Fruit fly (Drosophila melanogaster): ENCODE data around the gene PpD3.

PpD3 gene

dm6 chr3R:9725121-9725956 is 22.3 kb upstream of the PpD3 start, which contains the start of gene hyd (continued):
- TF ChIP-seq Ravus (GFP tag; IDR thresholded peaks at IDR 0.05), result no peak
- TF ChIP-seq tup (GFP tag; optimal IDR thresholded peaks at IDR 0.05), result no peak
- no peak for TF ChIP-seq CG4707 (GFP tag; optimal IDR thresholded peaks at IDR 0.05)
- peak; percentile 15 for TF ChIP-seq dm (GFP tag; optimal IDR thresholded peaks at IDR 0.05)
- peak; percentile 77 for TF ChIP-seq Med (GFP tag)
- peak; percentile 87 for TF ChIP-seq CG13287 (GFP tag; IDR thresholded peaks at IDR 0.05; ENCODE audit: partially characterized antibody)
- peak; percentile 2 for TF ChIP-seq CG4424 (GFP tag; optimal IDR thresholded peaks at IDR 0.05)
- TF ChIP-seq Usf (GFP tag; optimal IDR thresholded peaks at IDR 0.05), result no peak
- peak; percentile 73 for TF ChIP-seq ato (GFP tag; IDR thresholded peaks at IDR 0.05; ENCODE audit: partially characterized antibody)
- TF ChIP-seq CG5953 (GFP tag; IDR thresholded peaks at IDR 0.05), result no peak
- no peak for TF ChIP-seq gsb (GFP tag; IDR thresholded peaks at IDR 0.05)
- TF ChIP-seq CHES-1-like (GFP tag; optimal IDR thresholded peaks at IDR 0.05), result no peak
- TF ChIP-seq CG13775 (GFP tag; optimal IDR thresholded peaks at IDR 0.05), result no peak
- no peak for TF ChIP-seq CG18262 (tag; optimal IDR thresholded peaks at IDR 0.05)
- no peak for TF ChIP-seq slou (GFP tag; optimal IDR thresholded peaks at IDR 0.05)
- TF ChIP-seq CG10366 (GFP tag; IDR thresholded peaks at IDR 0.05), result no peak
- no peak for TF ChIP-seq CG4328 (GFP tag; optimal IDR thresholded peaks at IDR 0.05)
- TF ChIP-seq Meics (GFP tag; optimal IDR thresholded peaks at IDR 0.05), result no peak
- no peak for TF ChIP-seq Bdp1 (GFP tag; optimal IDR thresholded peaks at IDR 0.05)
- TF ChIP-seq Doc3 (GFP tag; IDR thresholded peaks at IDR 0.05; ENCODE audit: partially characterized antibody), result peak; percentile 78; the same call in 2 of the 3 replicates
- no peak for TF ChIP-seq CG4282 (GFP tag; optimal IDR thresholded peaks at IDR 0.05)
- TF ChIP-seq inv (GFP tag; IDR thresholded peaks at IDR 0.05; ENCODE audit: partially characterized antibody), result peak; percentile 79
- peak; percentile 81 for TF ChIP-seq unc-4 (GFP tag; IDR thresholded peaks at IDR 0.05; ENCODE audit: partially characterized antibody)
- no peak for TF ChIP-seq CG8388 (GFP tag; optimal IDR thresholded peaks at IDR 0.05)
- no peak for TF ChIP-seq CG4820 (GFP tag; optimal IDR thresholded peaks at IDR 0.05)
- no peak for TF ChIP-seq CrebB (tag; optimal IDR thresholded peaks at IDR 0.05)
- TF ChIP-seq chinmo (GFP tag; IDR thresholded peaks at IDR 0.05; ENCODE audit: partially characterized antibody), result peak; percentile 72; the same call in 1 of the 4 replicates
- TF ChIP-seq sens-2 (GFP tag; IDR thresholded peaks at IDR 0.05), result no peak
- no peak for TF ChIP-seq CG14014 (GFP tag; IDR thresholded peaks at IDR 0.05)
- peak; percentile 71; the same call in 1 of the 3 replicates for TF ChIP-seq CG34422 (GFP tag; IDR thresholded peaks at IDR 0.05)
- TF ChIP-seq Lhr (GFP tag; optimal IDR thresholded peaks at IDR 0.05), result peak; percentile 54
- TF ChIP-seq CG33213 (GFP tag; optimal IDR thresholded peaks at IDR 0.05), result no peak
- TF ChIP-seq bsh (GFP tag; optimal IDR thresholded peaks at IDR 0.05), result no peak
- TF ChIP-seq Lpt (GFP tag; optimal IDR thresholded peaks at IDR 0.05), result no peak

dm6 chr3R:9730784-9731183 is 16.9 kb upstream of the PpD3 start, which contains the start of gene FoxP:
TSS of gene FoxP (minus strand) at chr3R:9730872.
- TF ChIP-seq Hey (tag; optimal IDR thresholded peaks at IDR 0.05) (no peak), ewg (GFP tag; optimal IDR thresholded peaks at IDR 0.05) (peak; percentile 88), CG13424 (tag; optimal IDR thresholded peaks at IDR 0.05) (peak; percentile 47), Abd-B (GFP tag; optimal IDR thresholded peaks at IDR 0.05) (no peak), PHDP (tag; optimal IDR thresholded peaks at IDR 0.05) (peak; percentile 19), phol (tag; optimal IDR thresholded peaks at IDR 0.05) (peak; percentile 24), CG10979 (tag; optimal IDR thresholded peaks at IDR 0.05) (peak; percentile 24), CG18764 (GFP tag; optimal IDR thresholded peaks at IDR 0.05) (peak; percentile 61), gem (tag; optimal IDR thresholded peaks at IDR 0.05) (peak; percentile 46), ems (GFP tag; optimal IDR thresholded peaks at IDR 0.05) (no peak), CG30020 (tag; optimal IDR thresholded peaks at IDR 0.05) (peak; percentile 62), CG14710 (tag; optimal IDR thresholded peaks at IDR 0.05) (peak; percentile 25)

Measured in whole organism, embryonic.